Fruit fly (Drosophila melanogaster) whole organism, wandering third instar larva: ENCODE results near the gene Ubr1.

Experiments
- Abd-B ChIP-seq: fragments of >200 bp; optimal IDR thresholded peaks from 2 replicates; lab custom pipeline; 2017; ENCODE audit warnings: missing biosample characterization, missing genetic modification characterization
- CG32264 ChIP-seq: fragments of 200-800 bp; sonication (Bioruptor generic); optimal IDR thresholded peaks from 2 replicates; lab custom pipeline; 2016; ENCODE audit warnings: missing biosample characterization, missing genetic modification characterization
- CG9705 ChIP-seq: fragments of 200-800 bp; sonication (Bioruptor generic); optimal IDR thresholded peaks from 2 replicates; lab custom pipeline; 2018; ENCODE audit warnings: missing biosample characterization, mild to moderate bottlenecking, missing genetic modification characterization
- CrebA ChIP-seq: fragments of 200-800 bp; sonication (Bioruptor generic); optimal IDR thresholded peaks from 2 replicates; lab custom pipeline; 2016; ENCODE audit warnings: missing biosample characterization, mild to moderate bottlenecking, missing genetic modification characterization, borderline replicate concordance
- Dfd ChIP-seq: fragments of >200 bp; optimal IDR thresholded peaks from 2 replicates; lab custom pipeline; 2017; ENCODE audit warnings: missing biosample characterization, missing genetic modification characterization
- Dif ChIP-seq: fragments of 200-275, 200-300 bp; sonication (Bioruptor generic); optimal IDR thresholded peaks from 2 replicates; lab custom pipeline; 2018; ENCODE audit warnings: missing biosample characterization, missing genetic modification characterization; ENCODE audit not compliant: partially characterized antibody
- GATAd ChIP-seq: sonication (Bioruptor generic); optimal IDR thresholded peaks from 2 replicates; lab custom pipeline; 2016; ENCODE audit warnings: missing biosample characterization, missing genetic modification characterization
- HLH106 ChIP-seq: fragments of 200-800 bp; optimal IDR thresholded peaks from 3 replicates; lab custom pipeline; 2019; ENCODE audit warnings: missing biosample characterization, mild to moderate bottlenecking, missing genetic modification characterization, moderate library complexity
- Hnf4 ChIP-seq: fragments of 200-800 bp; sonication (Bioruptor generic); optimal IDR thresholded peaks from 2 replicates; lab custom pipeline; 2016; ENCODE audit warnings: missing biosample characterization, mild to moderate bottlenecking, missing genetic modification characterization
- Hr78 ChIP-seq: fragments of >200 bp; optimal IDR thresholded peaks from 2 replicates; lab custom pipeline; 2017; ENCODE audit warnings: missing biosample characterization, missing genetic modification characterization
- Hr83 ChIP-seq: fragments of 200-300 bp; sonication (Bioruptor generic); optimal IDR thresholded peaks from 2 replicates; lab custom pipeline; 2016; ENCODE audit warnings: missing biosample characterization, mild to moderate bottlenecking, missing genetic modification characterization, moderate library complexity; ENCODE audit not compliant: poor library complexity, severe bottlenecking
- Jra ChIP-seq: sonication (Bioruptor generic); optimal IDR thresholded peaks from 2 replicates; lab custom pipeline; 2016; ENCODE audit warnings: missing biosample characterization, missing genetic modification characterization
- Mio ChIP-seq: sonication (Bioruptor generic); optimal IDR thresholded peaks from 2 replicates; lab custom pipeline; 2016; ENCODE audit warnings: missing biosample characterization, missing genetic modification characterization
- Myc ChIP-seq: fragments of >200 bp; optimal IDR thresholded peaks from 2 replicates; lab custom pipeline; 2017
- N ChIP-seq: fragments of >200 bp; optimal IDR thresholded peaks from 2 replicates; lab custom pipeline; 2018; ENCODE audit warnings: missing biosample characterization, missing external identifiers, missing genetic modification characterization
- OdsH ChIP-seq: fragments of 200-800 bp; sonication (Bioruptor generic); optimal IDR thresholded peaks from 2 replicates; lab custom pipeline; 2016; ENCODE audit warnings: missing biosample characterization, mild to moderate bottlenecking, missing genetic modification characterization
- Rel ChIP-seq, 2 experiments: fragments of 200-800 bp; sonication (Bioruptor generic) in 1 of 2; optimal IDR thresholded peaks; 2 replicates in 1 of 2; 3 replicates in 1 of 2; lab custom pipeline; 2016 to 2019; ENCODE audit warnings: mild to moderate bottlenecking in 2 of 2, missing biosample characterization in 2 of 2, missing genetic modification characterization in 2 of 2, moderate library complexity in 1 of 2
- Sp1 ChIP-seq: fragments of 200-800 bp; sonication (Bioruptor generic); optimal IDR thresholded peaks from 3 replicates; lab custom pipeline; 2019; ENCODE audit warnings: missing biosample characterization, mild to moderate bottlenecking, missing genetic modification characterization, moderate library complexity
- Vsx2 ChIP-seq: fragments of 200-300, 225-300 bp; sonication (Bioruptor generic); optimal IDR thresholded peaks from 2 replicates; lab custom pipeline; 2018; ENCODE audit warnings: missing biosample characterization, missing genetic modification characterization; ENCODE audit not compliant: partially characterized antibody
- br ChIP-seq: fragments of 200-800 bp; sonication (Bioruptor generic); optimal IDR thresholded peaks from 2 replicates; lab custom pipeline; 2016; ENCODE audit warnings: missing biosample characterization, missing genetic modification characterization
- brk ChIP-seq: fragments of 200-800 bp; sonication (Bioruptor generic); optimal IDR thresholded peaks from 2 replicates; lab custom pipeline; 2016; ENCODE audit warnings: missing biosample characterization, mild to moderate bottlenecking, missing genetic modification characterization
- dl ChIP-seq, 2 experiments: fragments of 175-275, 200-275 bp in 1 of 2; fragments of 200-275 bp in 1 of 2; sonication (Bioruptor generic); optimal IDR thresholded peaks; lab custom pipeline; 2018; ENCODE audit warnings: mild to moderate bottlenecking in 2 of 2, missing biosample characterization in 2 of 2, missing genetic modification characterization in 2 of 2, moderate library complexity in 2 of 2; ENCODE audit not compliant: partially characterized antibody in 2 of 2, insufficient read depth in 1 of 2
- dmrt93B ChIP-seq: fragments of 200-800 bp; sonication (Bioruptor generic); optimal IDR thresholded peaks from 2 replicates; lab custom pipeline; 2018; ENCODE audit warnings: missing biosample characterization, mild to moderate bottlenecking, missing genetic modification characterization
- dsf ChIP-seq: sonication (Bioruptor generic); optimal IDR thresholded peaks from 2 replicates; lab custom pipeline; 2016; ENCODE audit warnings: missing biosample characterization, missing genetic modification characterization, borderline replicate concordance
- ey ChIP-seq: fragments of 200-800 bp; sonication (Bioruptor generic); optimal IDR thresholded peaks from 2 replicates; lab custom pipeline; 2016; ENCODE audit warnings: missing biosample characterization, missing genetic modification characterization
- foxo ChIP-seq, 2 experiments: fragments of 200-800 bp; sonication (Bioruptor generic); optimal IDR thresholded peaks; 2 replicates in 1 of 2; 3 replicates in 1 of 2; lab custom pipeline; 2016 to 2017; ENCODE audit warnings: missing biosample characterization in 2 of 2, missing genetic modification characterization in 2 of 2
- fru ChIP-seq: fragments of 200-800 bp; sonication (Bioruptor generic); optimal IDR thresholded peaks from 3 replicates; lab custom pipeline; 2016; ENCODE audit warnings: missing biosample characterization, mild to moderate bottlenecking, missing genetic modification characterization
- h ChIP-seq: fragments of 200-800 bp; sonication (Bioruptor generic); optimal IDR thresholded peaks from 3 replicates; lab custom pipeline; 2016; ENCODE audit warnings: missing biosample characterization, mild to moderate bottlenecking, missing genetic modification characterization
- jim ChIP-seq: fragments of 175-275, 200-325 bp; sonication (Bioruptor generic); optimal IDR thresholded peaks from 2 replicates; lab custom pipeline; 2016; ENCODE audit warnings: missing biosample characterization, mild to moderate bottlenecking, missing genetic modification characterization
- lola ChIP-seq: fragments of >200 bp; optimal IDR thresholded peaks from 2 replicates; lab custom pipeline; 2017; ENCODE audit warnings: missing biosample characterization, missing genetic modification characterization
- pan ChIP-seq: fragments of >200 bp; optimal IDR thresholded peaks from 2 replicates; lab custom pipeline; 2017
- psq ChIP-seq: fragments of 200-800 bp; sonication (Bioruptor generic); optimal IDR thresholded peaks from 3 replicates; lab custom pipeline; 2017; ENCODE audit warnings: missing biosample characterization, mild to moderate bottlenecking, missing genetic modification characterization, moderate library complexity
- rgr ChIP-seq: fragments of 200-800 bp; sonication (Bioruptor generic); optimal IDR thresholded peaks from 3 replicates; lab custom pipeline; 2016; ENCODE audit warnings: missing biosample characterization, mild to moderate bottlenecking, missing genetic modification characterization
- sage ChIP-seq: fragments of 200-800 bp; sonication (Bioruptor generic); optimal IDR thresholded peaks from 2 replicates; lab custom pipeline; 2016; ENCODE audit warnings: missing biosample characterization, mild to moderate bottlenecking, missing genetic modification characterization
- sv ChIP-seq: fragments of 200-800 bp; sonication (Bioruptor generic); optimal IDR thresholded peaks from 3 replicates; lab custom pipeline; 2016; ENCODE audit warnings: missing biosample characterization, missing genetic modification characterization
- tai ChIP-seq: sonication (Bioruptor generic); optimal IDR thresholded peaks from 2 replicates; lab custom pipeline; 2016; ENCODE audit warnings: missing biosample characterization, missing genetic modification characterization
- usp ChIP-seq: fragments of >200 bp; optimal IDR thresholded peaks from 2 replicates; lab custom pipeline; 2017; ENCODE audit warnings: missing biosample characterization, missing genetic modification characterization
- woc ChIP-seq: sonication (Bioruptor generic); optimal IDR thresholded peaks from 2 replicates; lab custom pipeline; 2016; ENCODE audit warnings: missing biosample characterization, mild to moderate bottlenecking, missing genetic modification characterization

The Ubr1 gene

dm6 chrX:16968148-16968823, at the start of gene Ubr1:
Gene Ubr1 (minus strand): TSS chrX:16968679.
- TF ChIP-seq br (GFP tag; lab: Kevin White, UChicago) (no peak), brk (GFP tag; lab: Kevin White, UChicago) (no peak), OdsH (GFP tag; lab: Kevin White, UChicago) (no peak), Jra (GFP tag; lab: Kevin White, UChicago) (no peak), dmrt93B (GFP tag; lab: Kevin White, UChicago) (no peak), Hnf4 (GFP tag; lab: Kevin White, UChicago) (peak; percentile 19), ey (GFP tag; lab: Kevin White, UChicago) (no peak), dl (GFP tag; optimal IDR thresholded peaks at IDR 0.05; lab: Kevin White, UChicago; ENCODE audit: insufficient read depth in 1 of 2, partially characterized antibody in 2 of 2) (peak; percentile 47 to 57), foxo (GFP tag; optimal IDR thresholded peaks at IDR 0.05; lab: Kevin White, UChicago) (no peak), Sp1 (peak; percentile 51), pan (lab: Kevin White, UChicago) (no peak), fru (no peak), HLH106 (tag; lab: Kevin White, UChicago) (no peak), GATAd (GFP tag; lab: Kevin White, UChicago) (no peak), jim (GFP tag; lab: Kevin White, UChicago) (no peak), CG9705 (GFP tag; lab: Kevin White, UChicago) (no peak), Mio (no peak), tai (GFP tag; lab: Kevin White, UChicago) (no peak), Abd-B (GFP tag; lab: Kevin White, UChicago) (no peak), usp (GFP tag; lab: Kevin White, UChicago) (no peak), CG32264 (no peak), psq (GFP tag; lab: Kevin White, UChicago) (peak; percentile 22), Dfd (GFP tag; lab: Kevin White, UChicago) (no peak), Vsx2 (GFP tag; lab: Kevin White, UChicago) (peak; percentile 97), Rel (GFP tag; optimal IDR thresholded peaks at IDR 0.05; lab: Kevin White, UChicago) (peak; percentile 1), Rel (tag; optimal IDR thresholded peaks at IDR 0.05; lab: Kevin White, UChicago) (no peak), Hr83 (GFP tag; lab: Kevin White, UChicago) (peak; percentile 38), lola (GFP tag; lab: Kevin White, UChicago) (no peak), dsf (GFP tag; lab: Kevin White, UChicago) (no peak), sv (GFP tag; lab: Kevin White, UChicago) (no peak), rgr (GFP tag; lab: Kevin White, UChicago) (no peak), h (GFP tag; lab: Kevin White, UChicago) (no peak), N (GFP tag; lab: Kevin White, UChicago) (peak; percentile 90), Hr78 (GFP tag; lab: Kevin White, UChicago) (peak; percentile 77), Myc (no peak), woc (no peak), Dif (GFP tag; lab: Kevin White, UChicago) (peak; percentile 80), sage (no peak), CrebA (GFP tag; lab: Kevin White, UChicago) (peak; percentile 9)

DNA sequence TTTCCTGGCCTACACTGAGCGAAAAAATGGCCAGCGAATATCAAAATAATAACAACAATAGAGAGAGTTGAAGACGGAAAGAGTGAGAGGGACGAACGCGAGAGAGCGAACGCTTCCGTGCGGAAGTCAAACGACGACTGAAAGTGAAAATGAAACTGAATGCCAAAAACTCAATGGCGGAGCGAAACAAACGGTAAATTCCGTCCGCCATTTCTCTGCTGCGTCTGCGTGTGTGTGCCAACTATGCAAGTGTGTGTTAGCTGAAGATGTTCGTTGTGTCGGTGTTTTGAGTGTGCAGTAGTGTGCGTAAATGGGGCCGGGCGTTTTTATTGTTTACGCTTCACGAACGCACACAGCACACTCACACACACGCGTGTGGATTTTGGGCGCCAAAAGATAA, 18.4 kb upstream of the Ubr1 start:
- no peak for TF ChIP-seq Myc
- TF ChIP-seq br (GFP tag; lab: Kevin White, UChicago): no peak
- TF ChIP-seq CG32264: no peak
- TF ChIP-seq fru: no peak
